Worm (Caenorhabditis elegans) whole organism, early embryonic: ENCODE measurements around the gene R09D1.12.
"Not testable (repeated sequence)": the region's sequence is repeated elsewhere in the genome, so short reads cannot be mapped to it uniquely, and the experiment has no call there.

ENCODE experiments used
- F13C5.2 ChIP-seq: sonication (generic microtip); optimal IDR thresholded peaks from 2 replicates; lab custom pipeline; 2017; ENCODE audit warnings: mild to moderate bottlenecking, missing genetic modification characterization, inconsistent platforms, missing compliant biosample characterization
- ama-1 ChIP-seq: fragments of 150-350 bp; optimal IDR thresholded peaks from 2 replicates; lab custom pipeline; 2014
- ets-7 ChIP-seq: sonication (generic microtip); optimal IDR thresholded peaks from 2 replicates; lab custom pipeline; 2016; ENCODE audit warnings: missing genotype, missing genetic modification characterization, missing compliant biosample characterization
- flt-1 ChIP-seq: fragments of 200-800 bp; sonication (Bioruptor generic); IDR thresholded peaks from 2 replicates; pipeline ENCODE4 v1.3.6; 2022; ENCODE audit warnings: missing genetic modification characterization, missing compliant biosample characterization
- hmg-4 ChIP-seq: fragments of 200-800 bp; sonication (Bioruptor generic); optimal IDR thresholded peaks from 2 replicates; lab custom pipeline; 2018; ENCODE audit warnings: mild to moderate bottlenecking, missing genetic modification characterization, missing compliant biosample characterization
- tra-4 ChIP-seq: sonication (generic microtip); optimal IDR thresholded peaks from 2 replicates; lab custom pipeline; 2017; ENCODE audit warnings: missing genetic modification characterization, missing compliant biosample characterization

ce11 chrII:9459462-9459861 is 7.4 kb upstream of the R09D1.12 start, which contains the start of gene R09D1.14:
- not testable (repeated sequence) for TF ChIP-seq ama-1 (lab: Kevin White, UChicago); ets-7 (tag; lab: Kevin White, UChicago); flt-1 (GFP tag; lab: Robert Waterston, UW); F13C5.2; hmg-4; tra-4
